Worm (Caenorhabditis elegans) whole organism, late embryonic: ENCODE results near the gene vha-18.
"Not testable (repeated sequence)": the region's sequence is repeated elsewhere in the genome, so short reads cannot be mapped to it uniquely, and the experiment has no call there.

ENCODE experiments used
- C08G9.2 ChIP-seq: sonication (generic microtip); optimal IDR thresholded peaks from 2 replicates; lab custom pipeline; 2016; ENCODE audit warnings: mild to moderate bottlenecking, missing genetic modification characterization, moderate library complexity, missing compliant biosample characterization
- C38D4.7 ChIP-seq: fragments of 200-800 bp; sonication (Bioruptor generic); optimal IDR thresholded peaks from 2 replicates; lab custom pipeline; 2018; ENCODE audit warnings: mild to moderate bottlenecking, missing genetic modification characterization, moderate library complexity, missing compliant biosample characterization
- F13H6.1 ChIP-seq: sonication (generic microtip); optimal IDR thresholded peaks from 2 replicates; lab custom pipeline; 2016; ENCODE audit warnings: missing genetic modification characterization, missing compliant biosample characterization
- Y22D7AL.16 ChIP-seq: sonication (generic microtip); optimal IDR thresholded peaks from 2 replicates; lab custom pipeline; 2016; ENCODE audit warnings: missing genetic modification characterization, missing compliant biosample characterization
- ama-1 ChIP-seq: fragments of 150-350 bp; optimal IDR thresholded peaks from 2 replicates; lab custom pipeline; 2014
- ceh-18 ChIP-seq: sonication (generic microtip); optimal IDR thresholded peaks from 2 replicates; lab custom pipeline; 2016; ENCODE audit warnings: missing genetic modification characterization, missing compliant biosample characterization
- ceh-19 ChIP-seq: fragments of 200-800 bp; sonication (Bioruptor generic); optimal IDR thresholded peaks from 2 replicates; lab custom pipeline; 2018; ENCODE audit warnings: mild to moderate bottlenecking, missing genetic modification characterization, missing compliant biosample characterization
- ceh-24 ChIP-seq: sonication (generic microtip); optimal IDR thresholded peaks from 2 replicates; lab custom pipeline; 2016; ENCODE audit warnings: mild to moderate bottlenecking, missing genetic modification characterization, missing compliant biosample characterization
- ceh-30 ChIP-seq: fragments of 150-350 bp; optimal IDR thresholded peaks from 2 replicates; lab custom pipeline; 2014; ENCODE audit warnings: missing biosample characterization, missing genetic modification characterization
- ceh-31 ChIP-seq: sonication (generic microtip); optimal IDR thresholded peaks from 2 replicates; lab custom pipeline; 2016; ENCODE audit warnings: missing genetic modification characterization, missing compliant biosample characterization
- ceh-34 ChIP-seq: sonication (generic microtip); optimal IDR thresholded peaks from 2 replicates; lab custom pipeline; 2016; ENCODE audit warnings: mild to moderate bottlenecking, missing genetic modification characterization, missing compliant biosample characterization
- ceh-45 ChIP-seq: fragments of 200-800 bp; sonication (Bioruptor generic); IDR thresholded peaks from 2 replicates; pipeline ENCODE4 v1.3.6; 2022; ENCODE audit warnings: missing genetic modification reagents, missing genetic modification characterization, missing compliant biosample characterization
- ceh-48 ChIP-seq: sonication (generic microtip); optimal IDR thresholded peaks from 2 replicates; lab custom pipeline; 2016; ENCODE audit warnings: missing genetic modification characterization, inconsistent platforms, missing compliant biosample characterization
- ceh-6 ChIP-seq: fragments of 200-800 bp; sonication (Bioruptor generic); optimal IDR thresholded peaks from 2 replicates; lab custom pipeline; 2018; ENCODE audit warnings: mild to moderate bottlenecking, missing genetic modification characterization, missing compliant biosample characterization
- ceh-9 ChIP-seq: sonication (generic microtip); optimal IDR thresholded peaks from 2 replicates; lab custom pipeline; 2016; ENCODE audit warnings: mild to moderate bottlenecking, missing genetic modification characterization, inconsistent platforms, missing compliant biosample characterization
- dve-1 ChIP-seq: sonication (generic microtip); optimal IDR thresholded peaks from 2 replicates; lab custom pipeline; 2017; ENCODE audit warnings: antibody characterized with exemption, mild to moderate bottlenecking, missing genetic modification characterization, missing compliant biosample characterization
- elt-2 ChIP-seq: sonication (generic microtip); optimal IDR thresholded peaks from 2 replicates; lab custom pipeline; 2016; ENCODE audit warnings: missing genetic modification reagents, missing genetic modification characterization, missing compliant biosample characterization
- elt-4 ChIP-seq: sonication (generic microtip); optimal IDR thresholded peaks from 2 replicates; lab custom pipeline; 2016; ENCODE audit warnings: missing genetic modification characterization, missing compliant biosample characterization
- eyg-1 ChIP-seq: sonication (generic microtip); optimal IDR thresholded peaks from 2 replicates; lab custom pipeline; 2016; ENCODE audit warnings: missing genotype, missing genetic modification characterization, missing compliant biosample characterization
- fkh-10 ChIP-seq: fragments of 150-350 bp; optimal IDR thresholded peaks from 2 replicates; lab custom pipeline; 2014; ENCODE audit warnings: missing biosample characterization, missing genetic modification reagents, missing genetic modification characterization
- fkh-6 ChIP-seq: sonication (generic microtip); optimal IDR thresholded peaks from 2 replicates; lab custom pipeline; 2016; ENCODE audit warnings: missing genetic modification characterization, missing compliant biosample characterization
- hlh-15 ChIP-seq: sonication (generic microtip); optimal IDR thresholded peaks from 2 replicates; lab custom pipeline; 2016; ENCODE audit warnings: missing genetic modification characterization, missing compliant biosample characterization
- hlh-6 ChIP-seq: sonication (generic microtip); optimal IDR thresholded peaks from 2 replicates; lab custom pipeline; 2016; ENCODE audit warnings: missing genotype, missing genetic modification characterization, missing compliant biosample characterization
- mec-3 ChIP-seq: sonication (generic microtip); optimal IDR thresholded peaks from 2 replicates; lab custom pipeline; 2016; ENCODE audit warnings: borderline replicate concordance, missing genetic modification characterization, missing compliant biosample characterization
- pag-3 ChIP-seq: sonication (generic microtip); optimal IDR thresholded peaks from 2 replicates; lab custom pipeline; 2016; ENCODE audit warnings: missing compliant biosample characterization, missing genetic modification characterization, borderline replicate concordance
- pat-9 ChIP-seq: fragments of 200-800 bp; sonication (Bioruptor generic); optimal IDR thresholded peaks from 2 replicates; lab custom pipeline; 2018; ENCODE audit warnings: mild to moderate bottlenecking, missing genetic modification characterization, moderate library complexity, missing compliant biosample characterization
- pax-1 ChIP-seq: fragments of 150-350 bp; optimal IDR thresholded peaks from 2 replicates; lab custom pipeline; 2014; ENCODE audit warnings: missing biosample characterization, missing genetic modification characterization
- pha-2 ChIP-seq: sonication (generic microtip); optimal IDR thresholded peaks from 2 replicates; lab custom pipeline; 2017; ENCODE audit warnings: mild to moderate bottlenecking, missing genetic modification characterization, missing compliant biosample characterization
- pha-4 ChIP-seq: fragments of 150-350 bp; optimal IDR thresholded peaks from 2 replicates; lab custom pipeline; 2018; ENCODE audit warnings: missing biosample characterization, missing genetic modification reagents, missing genetic modification characterization
- pros-1 ChIP-seq: fragments of 150-350 bp; optimal IDR thresholded peaks from 2 replicates; lab custom pipeline; 2014; ENCODE audit warnings: missing biosample characterization, missing genetic modification reagents, missing genetic modification characterization
- ref-2 ChIP-seq: sonication (generic microtip); optimal IDR thresholded peaks from 2 replicates; lab custom pipeline; 2016; ENCODE audit warnings: missing genetic modification characterization, missing compliant biosample characterization
- rnt-1 ChIP-seq: sonication (generic microtip); optimal IDR thresholded peaks from 2 replicates; lab custom pipeline; 2016; ENCODE audit warnings: missing genetic modification characterization, missing compliant biosample characterization
- sdc-2 ChIP-seq: sonication (generic microtip); optimal IDR thresholded peaks from 2 replicates; lab custom pipeline; 2016; ENCODE audit warnings: missing genotype, missing genetic modification characterization, missing compliant biosample characterization
- sox-2 ChIP-seq: fragments of 200-800 bp; sonication (Bioruptor generic); IDR thresholded peaks from 2 replicates; pipeline ENCODE4 v1.3.6; 2022; ENCODE audit warnings: missing genetic modification reagents, missing genetic modification characterization, missing compliant biosample characterization
- tbx-2 ChIP-seq: sonication (generic microtip); optimal IDR thresholded peaks from 2 replicates; lab custom pipeline; 2016; ENCODE audit warnings: missing genetic modification characterization, missing compliant biosample characterization
- tbx-7 ChIP-seq: sonication (generic microtip); optimal IDR thresholded peaks from 2 replicates; lab custom pipeline; 2016; ENCODE audit warnings: missing genotype, missing genetic modification characterization, missing compliant biosample characterization
- unc-3 ChIP-seq, 2 experiments: fragments of 200-800 bp in 1 of 2; sonication (Bioruptor generic) in 1 of 2; sonication (generic microtip) in 1 of 2; conservative IDR thresholded peaks in 1 of 2; optimal IDR thresholded peaks in 1 of 2; 2 replicates each; pipeline versions ENCODE4 v1.3.6 to Lab custom; 2016 to 2022; ENCODE audit warnings: missing compliant biosample characterization in 2 of 2, missing genetic modification characterization in 2 of 2, missing genetic modification reagents in 1 of 2
- unc-42 ChIP-seq: sonication (generic microtip); optimal IDR thresholded peaks from 2 replicates; lab custom pipeline; 2016; ENCODE audit warnings: missing genotype, missing genetic modification characterization, missing compliant biosample characterization
- unc-55 ChIP-seq: sonication (generic microtip); optimal IDR thresholded peaks from 2 replicates; lab custom pipeline; 2017; ENCODE audit warnings: missing biosample characterization, missing genetic modification reagents, missing genetic modification characterization

vha-18 gene

ce11 chrV:8437358-8437757, 24.1 kb upstream of the vha-18 start:
- TF ChIP-seq pha-4 (tag; lab: Kevin White, UChicago): no peak
- no peak for TF ChIP-seq tbx-2 (tag; lab: Kevin White, UChicago)

ce11 chrV:8435292-8435691, 22.0 kb upstream of the vha-18 start:
- no peak for TF ChIP-seq hlh-6 (tag; lab: Kevin White, UChicago)
- TF ChIP-seq ceh-45 (GFP tag; lab: Robert Waterston, UW): no peak
- TF ChIP-seq unc-42: peak; percentile 79
- no peak for TF ChIP-seq ceh-30 (tag; lab: Kevin White, UChicago)
- TF ChIP-seq pag-3 (tag; lab: Kevin White, UChicago): no peak

- TF ChIP-seq elt-4 (tag; lab: Kevin White, UChicago) (no peak), sox-2 (GFP tag; lab: Robert Waterston, UW) (no peak), ceh-24 (tag; lab: Kevin White, UChicago) (no peak), fkh-10 (GFP tag; lab: Kevin White, UChicago) (no peak), sdc-2 (tag; lab: Kevin White, UChicago) (no peak), fkh-6 (tag; lab: Kevin White, UChicago) (no peak), elt-2 (tag; lab: Kevin White, UChicago) (peak; percentile 31)
Observed at ce11 chrV:8434400-8434827, 21.1 kb upstream of the vha-18 start.

DNA sequence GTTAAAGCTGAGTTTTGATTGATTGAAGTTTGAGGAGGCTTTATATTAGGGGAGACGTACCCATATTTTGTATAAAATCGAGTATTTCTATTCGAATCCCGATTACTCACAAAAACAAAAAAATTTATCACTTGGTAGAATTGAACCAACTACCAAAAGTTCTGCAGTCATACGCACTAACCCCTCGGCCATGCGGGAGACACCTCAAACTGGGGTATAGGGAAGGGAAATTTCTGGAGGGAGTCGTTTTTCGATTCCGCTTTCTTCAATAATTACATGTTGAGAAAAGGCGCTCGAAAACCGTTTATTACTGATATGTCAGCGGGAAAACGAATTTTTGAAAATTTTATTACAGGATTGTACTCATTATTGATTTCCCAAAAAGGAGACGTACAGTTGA, 18.0 kb upstream of the vha-18 start:
- TF ChIP-seq ceh-45 (GFP tag; lab: Robert Waterston, UW): 0 out of 2 replicates have a peak, but pooled peaks have one; percentile 18
- peak; percentile 50 for TF ChIP-seq unc-3 (GFP tag; conservative IDR thresholded peaks at IDR 0.05; lab: Robert Waterston, UW)
- not testable (repeated sequence) for TF ChIP-seq unc-3 (tag; optimal IDR thresholded peaks at IDR 0.05; lab: Kevin White, UChicago)
- TF ChIP-seq, all 69 proteins: peak for 2; not testable (repeated sequence) for 67

ce11 chrV:8428585-8429414, 15.5 kb upstream of the vha-18 start:
- TF ChIP-seq ceh-48 (tag; lab: Kevin White, UChicago) (no peak), unc-42 (peak; percentile 56), C08G9.2 (tag; lab: Kevin White, UChicago) (no peak), ceh-24 (tag; lab: Kevin White, UChicago) (no peak), rnt-1 (no peak), ceh-34 (tag; lab: Kevin White, UChicago) (no peak), ama-1 (no peak), pha-4 (tag; lab: Kevin White, UChicago) (no peak), tbx-7 (tag; lab: Kevin White, UChicago) (no peak), pax-1 (tag; lab: Kevin White, UChicago) (no peak), Y22D7AL.16 (tag; lab: Kevin White, UChicago) (no peak), dve-1 (tag; lab: Kevin White, UChicago) (no peak), F13H6.1 (no peak), unc-55 (peak; percentile 28), hlh-15 (tag; lab: Kevin White, UChicago) (no peak), pha-2 (tag; lab: Kevin White, UChicago) (no peak), eyg-1 (tag; lab: Kevin White, UChicago) (no peak), ceh-9 (tag; lab: Kevin White, UChicago) (no peak), ref-2 (tag; lab: Kevin White, UChicago) (no peak), pros-1 (tag; lab: Kevin White, UChicago) (peak; percentile 14), ceh-19 (no peak), ceh-45 (GFP tag; lab: Robert Waterston, UW) (no peak), pat-9 (no peak), C38D4.7 (GFP tag; lab: Kevin White, UChicago) (no peak), ceh-31 (peak; percentile 21), pag-3 (tag; lab: Kevin White, UChicago) (no peak), ceh-18 (no peak), sox-2 (GFP tag; lab: Robert Waterston, UW) (no peak), ceh-6 (GFP tag; lab: Kevin White, UChicago) (no peak), mec-3 (tag; lab: Kevin White, UChicago) (no peak)
